Worm (Caenorhabditis elegans) whole organism, mixed stage, embryonic: ENCODE data around the gene hpo-26.
A peak's percentile ranks its signal among the peaks of the same experiment; 100 is the strongest.

ENCODE experiments used
- bed-3 ChIP-seq: fragments of 200-800 bp; sonication (Bioruptor generic); optimal IDR thresholded peaks from 3 replicates; lab custom pipeline; 2018; ENCODE audit warnings: mild to moderate bottlenecking, missing genetic modification characterization, moderate library complexity, missing compliant biosample characterization
- blmp-1 ChIP-seq: fragments of 150-350 bp; optimal IDR thresholded peaks from 2 replicates; lab custom pipeline; 2014; ENCODE audit warnings: missing biosample characterization, missing genetic modification characterization
- ceh-39 ChIP-seq: fragments of 150-350 bp; optimal IDR thresholded peaks from 2 replicates; lab custom pipeline; 2014; ENCODE audit warnings: missing biosample characterization, missing genetic modification characterization
- ceh-43 ChIP-seq: fragments of 200-800 bp; sonication (Bioruptor generic); optimal IDR thresholded peaks from 2 replicates; lab custom pipeline; 2018; ENCODE audit warnings: mild to moderate bottlenecking, missing genetic modification characterization, moderate library complexity, missing compliant biosample characterization
- ceh-83 ChIP-seq: fragments of 200-800 bp; sonication (Bioruptor generic); optimal IDR thresholded peaks from 2 replicates; lab custom pipeline; 2018; ENCODE audit warnings: mild to moderate bottlenecking, missing genetic modification characterization, missing compliant biosample characterization
- ces-1 ChIP-seq: fragments of 150-350 bp; optimal IDR thresholded peaks from 2 replicates; lab custom pipeline; 2014; ENCODE audit warnings: missing biosample characterization, missing genetic modification reagents, missing genetic modification characterization
- cnd-1 ChIP-seq: fragments of 200-800 bp; sonication (Bioruptor generic); optimal IDR thresholded peaks from 2 replicates; lab custom pipeline; 2018; ENCODE audit warnings: mild to moderate bottlenecking, missing genetic modification characterization, missing compliant biosample characterization
- drap-1 ChIP-seq: fragments of 200-800 bp; sonication (Bioruptor generic); optimal IDR thresholded peaks from 3 replicates; lab custom pipeline; 2018; ENCODE audit warnings: mild to moderate bottlenecking, missing genetic modification characterization, missing compliant biosample characterization
- elt-1 ChIP-seq: sonication (generic microtip); optimal IDR thresholded peaks from 2 replicates; lab custom pipeline; 2017; ENCODE audit warnings: missing genetic modification characterization, mild to moderate bottlenecking, missing compliant biosample characterization, antibody characterized with exemption, moderate library complexity, borderline replicate concordance; ENCODE audit not compliant: insufficient read depth
- elt-3 ChIP-seq: fragments of 150-350 bp; optimal IDR thresholded peaks from 2 replicates; lab custom pipeline; 2014; ENCODE audit warnings: missing biosample characterization, missing genetic modification characterization
- flh-1 ChIP-seq: fragments of 200-800 bp; sonication (Bioruptor generic); optimal IDR thresholded peaks from 2 replicates; lab custom pipeline; 2018; ENCODE audit warnings: mild to moderate bottlenecking, missing genetic modification characterization, moderate library complexity, missing compliant biosample characterization
- ham-2 ChIP-seq: fragments of 200-800 bp; sonication (Bioruptor generic); optimal IDR thresholded peaks from 2 replicates; lab custom pipeline; 2018; ENCODE audit warnings: mild to moderate bottlenecking, missing genetic modification characterization, missing compliant biosample characterization
- hlh-1 ChIP-seq: fragments of 150-350 bp; optimal IDR thresholded peaks from 2 replicates; lab custom pipeline; 2014; ENCODE audit warnings: missing biosample characterization, missing genetic modification reagents, missing genetic modification characterization
- lin-13 ChIP-seq: fragments of 150-350 bp; optimal IDR thresholded peaks from 2 replicates; lab custom pipeline; 2014; ENCODE audit warnings: missing biosample characterization, missing genetic modification characterization
- lin-32 ChIP-seq: fragments of 200-800 bp; sonication (Bioruptor generic); optimal IDR thresholded peaks from 2 replicates; lab custom pipeline; 2018; ENCODE audit warnings: mild to moderate bottlenecking, missing genetic modification characterization, missing compliant biosample characterization
- lsy-2 ChIP-seq: fragments of 150-350 bp; optimal IDR thresholded peaks from 2 replicates; lab custom pipeline; 2014; ENCODE audit warnings: missing biosample characterization, missing genetic modification characterization
- mab-5 ChIP-seq: fragments of 150-350 bp; optimal IDR thresholded peaks from 2 replicates; lab custom pipeline; 2014; ENCODE audit warnings: missing biosample characterization, missing genetic modification characterization
- mep-1 ChIP-seq: fragments of 150-350 bp; optimal IDR thresholded peaks from 2 replicates; lab custom pipeline; 2017; ENCODE audit warnings: missing biosample characterization, missing genetic modification reagents, missing genetic modification characterization, inconsistent platforms
- mls-2 ChIP-seq: sonication (generic microtip); optimal IDR thresholded peaks from 2 replicates; lab custom pipeline; 2016; ENCODE audit warnings: mild to moderate bottlenecking, missing genetic modification characterization, moderate library complexity, missing compliant biosample characterization
- nhr-12 ChIP-seq: fragments of 150-350 bp; optimal IDR thresholded peaks from 2 replicates; lab custom pipeline; 2014; ENCODE audit warnings: missing biosample characterization, missing genetic modification characterization
- nhr-2 ChIP-seq: fragments of 150-350 bp; optimal IDR thresholded peaks from 2 replicates; lab custom pipeline; 2014; ENCODE audit warnings: missing biosample characterization, missing genetic modification characterization
- nhr-237 ChIP-seq: fragments of 150-350 bp; optimal IDR thresholded peaks from 2 replicates; lab custom pipeline; 2014; ENCODE audit warnings: missing biosample characterization, missing genetic modification characterization
- nhr-28 ChIP-seq: fragments of 150-350 bp; optimal IDR thresholded peaks from 2 replicates; lab custom pipeline; 2014; ENCODE audit warnings: missing biosample characterization, missing genetic modification characterization
- nhr-76 ChIP-seq: sonication (generic microtip); optimal IDR thresholded peaks from 2 replicates; lab custom pipeline; 2017; ENCODE audit warnings: missing biosample characterization, missing genetic modification characterization
- pha-4 ChIP-seq: fragments of 150-350 bp; optimal IDR thresholded peaks from 2 replicates; lab custom pipeline; 2018; ENCODE audit warnings: missing biosample characterization, missing genetic modification reagents, missing genetic modification characterization
- snpc-4 ChIP-seq: fragments of 150-350 bp; optimal IDR thresholded peaks from 2 replicates; lab custom pipeline; 2014; ENCODE audit warnings: missing biosample characterization, missing genetic modification characterization
- sptf-1 ChIP-seq: sonication (generic microtip); optimal IDR thresholded peaks from 2 replicates; lab custom pipeline; 2017; ENCODE audit warnings: mild to moderate bottlenecking, missing genetic modification characterization, moderate library complexity, missing compliant biosample characterization
- tbx-8 ChIP-seq: fragments of 200-800 bp; sonication (Bioruptor generic); optimal IDR thresholded peaks from 2 replicates; lab custom pipeline; 2018; ENCODE audit warnings: mild to moderate bottlenecking, missing genetic modification characterization, moderate library complexity, missing compliant biosample characterization
- unc-120 ChIP-seq: sonication (generic microtip); optimal IDR thresholded peaks from 2 replicates; lab custom pipeline; 2017; ENCODE audit warnings: missing genetic modification characterization, missing compliant biosample characterization; ENCODE audit not compliant: poor library complexity, severe bottlenecking
- unc-39 ChIP-seq: fragments of 150-350 bp; optimal IDR thresholded peaks from 2 replicates; lab custom pipeline; 2014; ENCODE audit warnings: missing biosample characterization, missing genetic modification characterization
- unc-62 ChIP-seq: fragments of 150-350 bp; optimal IDR thresholded peaks from 2 replicates; lab custom pipeline; 2014; ENCODE audit warnings: missing biosample characterization, missing genetic modification reagents, missing genetic modification characterization
- zip-8 ChIP-seq: fragments of 150-350 bp; optimal IDR thresholded peaks from 2 replicates; lab custom pipeline; 2014; ENCODE audit warnings: missing biosample characterization, missing genetic modification characterization
- ztf-11 ChIP-seq: fragments of 150-350 bp; optimal IDR thresholded peaks from 2 replicates; lab custom pipeline; 2014; ENCODE audit warnings: missing biosample characterization, missing genetic modification characterization

hpo-26 gene

DNA sequence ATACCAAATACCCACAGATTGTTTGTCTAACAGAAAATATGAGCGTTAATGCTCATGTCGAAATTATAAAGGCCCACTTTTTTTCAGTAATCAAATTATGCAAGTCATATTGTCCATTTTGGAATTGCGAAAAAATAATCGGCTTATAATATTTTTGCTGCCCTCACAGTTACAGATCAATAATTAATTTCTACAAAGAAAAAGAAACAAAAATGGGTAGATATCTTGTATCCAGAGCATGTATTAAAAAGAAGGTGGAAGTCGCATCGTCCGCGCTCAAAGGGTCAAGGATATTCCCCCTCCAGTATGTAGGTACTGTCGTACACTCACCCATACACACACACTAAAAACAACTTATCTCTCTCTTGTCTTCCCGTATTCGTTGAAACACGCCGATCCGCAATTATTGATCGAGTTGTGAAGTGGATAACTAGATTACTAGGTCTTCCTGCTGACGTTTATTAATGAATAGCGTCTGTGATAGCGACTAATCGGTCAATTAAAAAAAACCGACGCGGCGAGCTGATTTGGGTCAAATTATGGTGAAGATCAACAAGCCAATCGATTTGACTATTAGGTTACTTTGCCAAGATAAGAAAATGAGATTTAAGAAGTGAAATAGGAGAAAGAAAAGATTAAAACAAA is 19.0 kb downstream of the hpo-26 start:
- TF ChIP-seq mls-2 (no peak), blmp-1 (tag; lab: Kevin White, UChicago) (no peak), unc-39 (tag; lab: Kevin White, UChicago) (no peak), mab-5 (tag; lab: Kevin White, UChicago) (no peak), mep-1 (tag; lab: Kevin White, UChicago) (no peak), flh-1 (no peak), hlh-1 (tag; lab: Kevin White, UChicago) (no peak), snpc-4 (tag; lab: Kevin White, UChicago) (no peak), ceh-43 (no peak), pha-4 (tag; lab: Kevin White, UChicago) (no peak), ces-1 (GFP tag; lab: Kevin White, UChicago) (no peak), ztf-11 (tag; lab: Kevin White, UChicago) (no peak), ham-2 (GFP tag; lab: Kevin White, UChicago) (no peak), nhr-237 (tag; lab: Kevin White, UChicago) (no peak), elt-3 (tag; lab: Kevin White, UChicago) (no peak), ceh-83 (no peak), lsy-2 (tag; lab: Kevin White, UChicago) (no peak), nhr-76 (tag; lab: Kevin White, UChicago) (no peak), lin-13 (tag; lab: Kevin White, UChicago) (no peak), elt-1 (no peak)
- TF ChIP-seq, all 35 proteins: peak for 0

DNA sequence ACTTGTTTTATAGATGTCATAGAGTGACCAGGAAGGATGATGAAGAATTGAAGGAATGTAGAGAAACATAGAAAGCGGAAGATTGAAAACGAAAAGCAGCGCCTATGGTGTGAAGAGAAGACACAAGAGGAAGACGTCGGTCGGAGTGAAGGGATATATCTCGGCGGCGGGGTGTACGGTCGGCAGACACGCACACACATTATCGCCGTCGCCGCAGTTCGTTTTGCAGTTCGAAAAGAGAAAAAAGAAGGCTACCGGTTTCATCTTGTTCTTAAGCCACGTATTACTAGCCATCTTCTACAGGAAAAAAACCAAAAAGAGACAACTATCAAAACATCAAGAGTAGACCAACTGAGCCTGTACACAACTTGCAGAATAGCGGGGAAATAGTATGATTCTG is 19.5 kb downstream of the hpo-26 start:
- TF ChIP-seq snpc-4 (tag; lab: Kevin White, UChicago) (no peak), ham-2 (GFP tag; lab: Kevin White, UChicago) (peak; percentile 29)

DNA sequence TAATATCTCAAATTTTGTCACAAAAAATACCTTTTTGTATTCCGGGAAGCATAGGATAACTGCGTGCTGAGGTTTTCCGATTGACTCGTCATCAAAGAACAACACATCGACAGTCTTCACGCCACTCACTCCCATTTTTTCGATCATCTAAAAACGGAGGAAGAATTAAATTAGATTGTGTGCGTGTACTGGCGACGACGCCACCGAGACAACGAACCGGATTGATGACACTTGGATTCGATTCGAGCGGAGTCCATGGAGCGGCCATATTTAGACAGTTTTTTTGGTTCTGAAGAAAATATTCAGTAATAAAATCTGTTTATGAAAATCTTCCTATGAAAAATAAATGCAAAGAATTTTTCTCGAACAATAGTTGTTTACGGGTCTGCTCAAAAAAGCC is 21.7 kb downstream of the hpo-26 start, which contains the start of gene ubh-1:
TSS of gene ubh-1 (minus strand) at position 289 of the 400 bp plus-strand sequence.
- TF ChIP-seq blmp-1 (tag; lab: Kevin White, UChicago) (no peak), bed-3 (GFP tag; lab: Kevin White, UChicago) (no peak), nhr-28 (tag; lab: Kevin White, UChicago) (no peak), lsy-2 (tag; lab: Kevin White, UChicago) (no peak), drap-1 (GFP tag; lab: Kevin White, UChicago) (no peak), sptf-1 (tag; lab: Kevin White, UChicago) (no peak), pha-4 (tag; lab: Kevin White, UChicago) (no peak), ceh-39 (tag; lab: Kevin White, UChicago) (no peak), elt-3 (tag; lab: Kevin White, UChicago) (no peak), ztf-11 (tag; lab: Kevin White, UChicago) (no peak), lin-13 (tag; lab: Kevin White, UChicago) (no peak), unc-120 (tag; lab: Kevin White, UChicago) (no peak), ceh-83 (no peak), unc-62 (GFP tag; lab: Kevin White, UChicago) (no peak), nhr-237 (tag; lab: Kevin White, UChicago) (no peak), cnd-1 (no peak)

ce11 chrV:6510622-6511021 is 22.2 kb downstream of the hpo-26 start:
- TF ChIP-seq zip-8 (tag; lab: Kevin White, UChicago): no peak
- TF ChIP-seq nhr-76 (tag; lab: Kevin White, UChicago): no peak
- no peak for TF ChIP-seq ztf-11 (tag; lab: Kevin White, UChicago)
- TF ChIP-seq mls-2: no peak
- no peak for TF ChIP-seq bed-3 (GFP tag; lab: Kevin White, UChicago)
- TF ChIP-seq mab-5 (tag; lab: Kevin White, UChicago): no peak
- TF ChIP-seq lin-13 (tag; lab: Kevin White, UChicago): no peak
- no peak for TF ChIP-seq ceh-39 (tag; lab: Kevin White, UChicago)
- no peak for TF ChIP-seq nhr-12 (tag; lab: Kevin White, UChicago)
- TF ChIP-seq lin-32: no peak

ce11 chrV:6509717-6510116 is 23.1 kb downstream of the hpo-26 start, which contains the start of gene ubh-2:
Gene ubh-2, minus strand, starts transcription at chrV:6509817.
- TF ChIP-seq flh-1 (no peak), nhr-2 (no peak), nhr-76 (tag; lab: Kevin White, UChicago) (no peak), unc-120 (tag; lab: Kevin White, UChicago) (no peak), bed-3 (GFP tag; lab: Kevin White, UChicago) (no peak), sptf-1 (tag; lab: Kevin White, UChicago) (no peak), tbx-8 (GFP tag; lab: Kevin White, UChicago) (no peak), ceh-43 (no peak), ham-2 (GFP tag; lab: Kevin White, UChicago) (no peak), nhr-237 (tag; lab: Kevin White, UChicago) (no peak), ceh-39 (tag; lab: Kevin White, UChicago) (no peak), lsy-2 (tag; lab: Kevin White, UChicago) (no peak), mab-5 (tag; lab: Kevin White, UChicago) (no peak), zip-8 (tag; lab: Kevin White, UChicago) (no peak), nhr-28 (tag; lab: Kevin White, UChicago) (no peak), ceh-83 (no peak), elt-1 (no peak), snpc-4 (tag; lab: Kevin White, UChicago) (no peak), hlh-1 (tag; lab: Kevin White, UChicago) (no peak)
